Worm (Caenorhabditis elegans) whole organism, early embryonic: ENCODE measurements around the gene C27F2.9.
"Not testable (repeated sequence)": the region's sequence is repeated elsewhere in the genome, so short reads cannot be mapped to it uniquely, and the experiment has no call there.

Experiments
- B0310.2 ChIP-seq: sonication (generic microtip); optimal IDR thresholded peaks from 2 replicates; lab custom pipeline; 2016; ENCODE audit warnings: mild to moderate bottlenecking, missing genetic modification characterization, missing compliant biosample characterization
- aly-1 ChIP-seq: sonication (generic microtip); optimal IDR thresholded peaks from 2 replicates; lab custom pipeline; 2016; ENCODE audit warnings: missing genetic modification characterization, missing compliant biosample characterization
- ama-1 ChIP-seq: fragments of 150-350 bp; optimal IDR thresholded peaks from 2 replicates; lab custom pipeline; 2014
- ceh-13 ChIP-seq: fragments of 200-800 bp; sonication (Bioruptor generic); optimal IDR thresholded peaks from 2 replicates; lab custom pipeline; 2018; ENCODE audit warnings: mild to moderate bottlenecking, missing genetic modification characterization, missing compliant biosample characterization
- ceh-36 ChIP-seq: sonication (generic microtip); optimal IDR thresholded peaks from 2 replicates; lab custom pipeline; 2016; ENCODE audit warnings: missing genetic modification characterization, inconsistent platforms, missing compliant biosample characterization
- flt-1 ChIP-seq: fragments of 200-800 bp; sonication (Bioruptor generic); IDR thresholded peaks from 2 replicates; pipeline ENCODE4 v1.3.6; 2022; ENCODE audit warnings: missing genetic modification characterization, missing compliant biosample characterization
- hmbx-1 ChIP-seq: sonication (generic microtip); optimal IDR thresholded peaks from 2 replicates; lab custom pipeline; 2016; ENCODE audit warnings: mild to moderate bottlenecking, missing genetic modification characterization, missing compliant biosample characterization
- hmg-4 ChIP-seq: fragments of 200-800 bp; sonication (Bioruptor generic); optimal IDR thresholded peaks from 2 replicates; lab custom pipeline; 2018; ENCODE audit warnings: mild to moderate bottlenecking, missing genetic modification characterization, missing compliant biosample characterization
- pes-1 ChIP-seq: fragments of 200-800 bp; sonication (Bioruptor generic); IDR thresholded peaks from 2 replicates; pipeline ENCODE4 v1.3.6; 2022; ENCODE audit warnings: missing genetic modification reagents, missing genetic modification characterization, missing compliant biosample characterization
- scrt-1 ChIP-seq: fragments of 200-800 bp; sonication (Bioruptor generic); IDR thresholded peaks from 2 replicates; pipeline ENCODE4 v1.3.6; 2022; ENCODE audit warnings: missing genetic modification characterization, missing compliant biosample characterization
- sea-1 ChIP-seq: fragments of 200-800 bp; sonication (Bioruptor generic); conservative IDR thresholded peaks from 2 replicates; pipeline ENCODE4 v1.3.6; 2022; ENCODE audit warnings: missing genetic modification characterization, missing compliant biosample characterization
- tra-4 ChIP-seq: sonication (generic microtip); optimal IDR thresholded peaks from 2 replicates; lab custom pipeline; 2017; ENCODE audit warnings: missing genetic modification characterization, missing compliant biosample characterization

- TF ChIP-seq hmg-4 (GFP tag; lab: Kevin White, UChicago); ama-1 (lab: Kevin White, UChicago); B0310.2 (tag; lab: Kevin White, UChicago); aly-1 (tag; lab: Kevin White, UChicago); sea-1 (GFP tag; lab: Robert Waterston, UW); hmbx-1 (tag; lab: Kevin White, UChicago); ceh-13 (GFP tag; lab: Kevin White, UChicago); flt-1; scrt-1 (GFP tag; lab: Robert Waterston, UW); tra-4 (tag; lab: Kevin White, UChicago); ceh-36: not testable (repeated sequence)
- peak; percentile 55; the same call in 1 of the 2 replicates for TF ChIP-seq pes-1 (GFP tag; lab: Robert Waterston, UW)
Measured at ce11 chrIII:4922020-4922419, 40.8 kb downstream of the C27F2.9 start, which contains the start of gene mmab-1.
